Worm (Caenorhabditis elegans) whole organism, L3 larva: Measurements from ENCODE around the gene fbxa-80.
"Not testable (repeated sequence)": the region's sequence is repeated elsewhere in the genome, so short reads cannot be mapped to it uniquely, and the experiment has no call there.

Experiments
- mdl-1 ChIP-seq: fragments of 150-350 bp; optimal IDR thresholded peaks from 2 replicates; lab custom pipeline; 2014; ENCODE audit warnings: missing biosample characterization, missing genetic modification characterization
- snpc-4 ChIP-seq: fragments of 150-350 bp; optimal IDR thresholded peaks from 2 replicates; lab custom pipeline; 2014; ENCODE audit warnings: missing biosample characterization, missing genetic modification characterization

- not testable (repeated sequence) for TF ChIP-seq mdl-1, snpc-4 (tag; lab: Kevin White, UChicago)
Measured at ce11 chrIII:1266799-1267198, 48.2 kb downstream of the fbxa-80 start, which contains the start of gene fbxa-151.
